Fruit fly (Drosophila melanogaster) whole organism, embryonic: ENCODE results near the gene CSN6.

Experiments used
- ATbp ChIP-seq: fragments of 200-800 bp; sonication (Bioruptor generic); optimal IDR thresholded peaks from 2 replicates; lab custom pipeline; 2017; ENCODE audit warnings: missing biosample characterization, mild to moderate bottlenecking, missing genetic modification characterization, missing genetic modification reagents
- Ada2b ChIP-seq: fragments of 200-800 bp; sonication (Bioruptor generic); IDR thresholded peaks from 2 replicates; pipeline ENCODE4 v1.3.6; 2022; ENCODE audit warnings: missing biosample characterization, missing genetic modification characterization
- B-H1 ChIP-seq: fragments of 200-800 bp; sonication (Bioruptor generic); IDR thresholded peaks from 3 replicates; pipeline ENCODE4 v1.3.6; 2022; ENCODE audit warnings: missing biosample characterization, missing genetic modification characterization
- BEAF-32 ChIP-seq: fragments of 200-800 bp; sonication (Bioruptor generic); optimal IDR thresholded peaks from 3 replicates; lab custom pipeline; 2017; ENCODE audit warnings: missing biosample characterization, missing genetic modification characterization, mild to moderate bottlenecking, moderate library complexity, missing genetic modification reagents
- Bteb2 ChIP-seq: fragments of 200-800 bp; sonication (Bioruptor generic); optimal IDR thresholded peaks from 2 replicates; lab custom pipeline; 2016; ENCODE audit warnings: missing biosample characterization, missing genetic modification characterization
- CG10209 ChIP-seq: fragments of 200-800 bp; sonication (Bioruptor generic); optimal IDR thresholded peaks from 3 replicates; lab custom pipeline; 2017; ENCODE audit warnings: missing biosample characterization, mild to moderate bottlenecking, missing genetic modification characterization, missing genetic modification reagents
- CG10462 ChIP-seq: fragments of 200-800 bp; sonication (Bioruptor generic); optimal IDR thresholded peaks from 2 replicates; lab custom pipeline; 2016; ENCODE audit warnings: missing biosample characterization, missing genetic modification characterization
- CG10543 ChIP-seq: fragments of 200-800 bp; sonication (Bioruptor generic); optimal IDR thresholded peaks from 3 replicates; lab custom pipeline; 2017; ENCODE audit warnings: missing biosample characterization, mild to moderate bottlenecking, missing genetic modification characterization, moderate library complexity
- CG10565 ChIP-seq: fragments of 200-800 bp; sonication (Bioruptor generic); optimal IDR thresholded peaks from 3 replicates; lab custom pipeline; 2016; ENCODE audit warnings: missing biosample characterization, mild to moderate bottlenecking, missing genetic modification characterization
- CG11560 ChIP-seq: fragments of 200-800 bp; sonication (Bioruptor generic); IDR thresholded peaks from 3 replicates; pipeline ENCODE4 v1.3.6; 2022; ENCODE audit warnings: missing biosample characterization, missing genetic modification characterization
- CG12659 ChIP-seq: fragments of 200-800 bp; sonication (Bioruptor generic); optimal IDR thresholded peaks from 3 replicates; lab custom pipeline; 2017; ENCODE audit warnings: mild to moderate bottlenecking, missing biosample characterization, missing genetic modification reagents, missing genetic modification characterization
- CG14441 ChIP-seq: fragments of 200-800 bp; sonication (Bioruptor generic); IDR thresholded peaks from 2 replicates; pipeline ENCODE4 v1.3.6; 2022; ENCODE audit warnings: missing biosample characterization, missing genetic modification characterization
- CG1603 ChIP-seq: fragments of 200-800 bp; sonication (Bioruptor generic); optimal IDR thresholded peaks from 2 replicates; lab custom pipeline; 2019; ENCODE audit warnings: missing biosample characterization, mild to moderate bottlenecking, missing genetic modification characterization, moderate library complexity
- CG17328 ChIP-seq: fragments of 200-800 bp; sonication (Bioruptor generic); IDR thresholded peaks from 2 replicates; pipeline ENCODE4 v1.3.6; 2022; ENCODE audit warnings: missing biosample characterization, missing genetic modification characterization
- CG17612 ChIP-seq: fragments of 200-800 bp; sonication (Bioruptor generic); IDR thresholded peaks from 2 replicates; pipeline ENCODE4 v1.3.6; 2022; ENCODE audit warnings: missing biosample characterization, missing genetic modification characterization
- CG2202 ChIP-seq: fragments of 200-800 bp; sonication (Bioruptor generic); optimal IDR thresholded peaks from 2 replicates; lab custom pipeline; 2018; ENCODE audit warnings: missing biosample characterization, mild to moderate bottlenecking, missing genetic modification characterization
- CG30020 ChIP-seq: fragments of 200-800 bp; optimal IDR thresholded peaks from 2 replicates; lab custom pipeline; 2019; ENCODE audit warnings: missing biosample characterization, mild to moderate bottlenecking, missing genetic modification characterization, moderate library complexity
- CG3407 ChIP-seq: fragments of 200-800 bp; sonication (Bioruptor generic); optimal IDR thresholded peaks from 2 replicates; lab custom pipeline; 2018; ENCODE audit warnings: missing biosample characterization, mild to moderate bottlenecking, missing genetic modification characterization
- CG34422 ChIP-seq: fragments of 200-800 bp; sonication (Bioruptor generic); IDR thresholded peaks from 3 replicates; pipeline ENCODE4 v1.3.6; 2022; ENCODE audit warnings: missing biosample characterization, missing genetic modification characterization
- CG42726 ChIP-seq: fragments of 200-800 bp; sonication (Bioruptor generic); IDR thresholded peaks from 2 replicates; pipeline ENCODE4 v1.3.6; 2022; ENCODE audit warnings: missing biosample characterization, missing genetic modification characterization; ENCODE audit not compliant: partially characterized antibody
- CG4820 ChIP-seq: fragments of 200-800 bp; sonication (Bioruptor generic); optimal IDR thresholded peaks from 3 replicates; lab custom pipeline; 2016; ENCODE audit warnings: missing biosample characterization, missing genetic modification characterization
- CG8359 ChIP-seq: fragments of 200-800 bp; sonication (Bioruptor generic); optimal IDR thresholded peaks from 2 replicates; lab custom pipeline; 2017; ENCODE audit warnings: missing biosample characterization, mild to moderate bottlenecking, missing genetic modification characterization, borderline replicate concordance
- Hr39 ChIP-seq: fragments of >200 bp; optimal IDR thresholded peaks from 2 replicates; lab custom pipeline; 2017
- Hr51 ChIP-seq, 2 experiments: fragments of 200-800 bp; sonication (Bioruptor generic); optimal IDR thresholded peaks; 2 replicates in 1 of 2; 3 replicates in 1 of 2; lab custom pipeline; 2016 to 2018; ENCODE audit warnings: missing biosample characterization in 2 of 2, missing genetic modification characterization in 2 of 2, mild to moderate bottlenecking in 1 of 2, moderate library complexity in 1 of 2
- NK7.1 ChIP-seq: fragments of 200-800 bp; sonication (Bioruptor generic); optimal IDR thresholded peaks from 3 replicates; lab custom pipeline; 2016; ENCODE audit warnings: missing biosample characterization, missing genetic modification characterization
- Opbp ChIP-seq: fragments of 200-800 bp; sonication (Bioruptor generic); IDR thresholded peaks from 3 replicates; pipeline ENCODE4 v1.3.6; 2022; ENCODE audit warnings: missing biosample characterization, missing genetic modification characterization; ENCODE audit not compliant: partially characterized antibody
- Sry-β ChIP-seq: fragments of 200-800 bp; sonication (Bioruptor generic); optimal IDR thresholded peaks from 2 replicates; lab custom pipeline; 2018; ENCODE audit warnings: missing biosample characterization, mild to moderate bottlenecking, missing genetic modification characterization, moderate library complexity
- YL-1 ChIP-seq: fragments of 200-800 bp; sonication (Bioruptor generic); optimal IDR thresholded peaks from 3 replicates; lab custom pipeline; 2017; ENCODE audit warnings: missing biosample characterization, mild to moderate bottlenecking, missing genetic modification characterization
- amos ChIP-seq: fragments of 200-800 bp; sonication (Bioruptor generic); IDR thresholded peaks from 2 replicates; pipeline ENCODE4 v1.3.6; 2022; ENCODE audit warnings: missing biosample characterization, missing genetic modification characterization; ENCODE audit not compliant: partially characterized antibody
- aop ChIP-seq: fragments of 200-800 bp; sonication (Bioruptor generic); IDR thresholded peaks from 2 replicates; pipeline ENCODE4 v1.3.6; 2022; ENCODE audit warnings: missing biosample characterization, missing genetic modification characterization
- bab2 ChIP-seq: fragments of 200-800 bp; sonication (Bioruptor generic); optimal IDR thresholded peaks from 2 replicates; lab custom pipeline; 2016; ENCODE audit warnings: missing biosample characterization, missing genetic modification characterization
- bbx ChIP-seq: fragments of 200-800 bp; sonication (Bioruptor generic); IDR thresholded peaks from 2 replicates; pipeline ENCODE4 v1.3.6; 2022; ENCODE audit warnings: missing biosample characterization, missing genetic modification characterization; ENCODE audit not compliant: partially characterized antibody
- bowl ChIP-seq: fragments of 200-800 bp; sonication (Bioruptor generic); IDR thresholded peaks from 2 replicates; pipeline ENCODE4 v1.3.6; 2022; ENCODE audit warnings: missing biosample characterization, missing genetic modification characterization
- chn ChIP-seq: fragments of 200-800 bp; sonication (Bioruptor generic); optimal IDR thresholded peaks from 2 replicates; lab custom pipeline; 2016; ENCODE audit warnings: missing biosample characterization, missing genetic modification characterization
- danr ChIP-seq: fragments of 200-800 bp; sonication (Bioruptor generic); IDR thresholded peaks from 2 replicates; pipeline ENCODE4 v1.3.6; 2022; ENCODE audit warnings: missing biosample characterization, missing genetic modification characterization
- ham ChIP-seq: fragments of 200-800 bp; sonication (Bioruptor generic); IDR thresholded peaks from 2 replicates; pipeline ENCODE4 v1.3.6; 2022; ENCODE audit warnings: missing biosample characterization, missing genetic modification characterization
- kay ChIP-seq: fragments of 200-800 bp; sonication (Bioruptor generic); optimal IDR thresholded peaks from 2 replicates; lab custom pipeline; 2016; ENCODE audit warnings: missing biosample characterization, missing genetic modification characterization
- klu ChIP-seq: fragments of 200-800 bp; sonication (Bioruptor generic); IDR thresholded peaks from 2 replicates; pipeline ENCODE4 v1.3.6; 2022; ENCODE audit warnings: missing biosample characterization, missing genetic modification characterization
- lola ChIP-seq, 3 experiments: fragments of >200 bp in 2 of 3; fragments of 200-800 bp in 1 of 3; sonication (Bioruptor generic) in 1 of 3; optimal IDR thresholded peaks; 2 replicates each; lab custom pipeline; 2017 to 2019; ENCODE audit warnings: missing biosample characterization in 3 of 3, missing genetic modification characterization in 3 of 3, mild to moderate bottlenecking in 1 of 3, moderate library complexity in 1 of 3
- pum ChIP-seq: fragments of 200-800 bp; sonication (Bioruptor generic); optimal IDR thresholded peaks from 2 replicates; lab custom pipeline; 2016; ENCODE audit warnings: missing biosample characterization, missing genetic modification characterization
- salm ChIP-seq: fragments of 200-800 bp; sonication (Bioruptor generic); optimal IDR thresholded peaks from 2 replicates; lab custom pipeline; 2018; ENCODE audit warnings: missing biosample characterization, mild to moderate bottlenecking, missing genetic modification characterization
- sd ChIP-seq: fragments of 200-800 bp; sonication (Bioruptor generic); optimal IDR thresholded peaks from 3 replicates; lab custom pipeline; 2018; ENCODE audit warnings: missing biosample characterization, mild to moderate bottlenecking, missing genetic modification characterization, moderate library complexity
- slbo ChIP-seq: fragments of 200-800 bp; sonication (Bioruptor generic); IDR thresholded peaks from 2 replicates; pipeline ENCODE4 v1.3.6; 2022; ENCODE audit warnings: missing biosample characterization, missing genetic modification characterization
- stc ChIP-seq: fragments of 200-800 bp; sonication (Bioruptor generic); IDR thresholded peaks from 2 replicates; pipeline ENCODE4 v1.3.6; 2022; ENCODE audit warnings: missing biosample characterization, missing genetic modification characterization
- sug ChIP-seq: fragments of 200-800 bp; optimal IDR thresholded peaks from 2 replicates; lab custom pipeline; 2019; ENCODE audit warnings: missing biosample characterization, mild to moderate bottlenecking, missing genetic modification characterization, moderate library complexity
- tin ChIP-seq: fragments of 200-800 bp; sonication (Bioruptor generic); optimal IDR thresholded peaks from 3 replicates; lab custom pipeline; 2016; ENCODE audit warnings: missing biosample characterization, missing genetic modification characterization
- tio ChIP-seq: fragments of 200-800 bp; sonication (Bioruptor generic); optimal IDR thresholded peaks from 2 replicates; lab custom pipeline; 2017; ENCODE audit warnings: missing biosample characterization, missing genetic modification characterization, inconsistent platforms
- unc-4 ChIP-seq: fragments of 200-800 bp; sonication (Bioruptor generic); IDR thresholded peaks from 2 replicates; pipeline ENCODE4 v1.3.6; 2022; ENCODE audit warnings: missing biosample characterization, missing genetic modification characterization; ENCODE audit not compliant: partially characterized antibody
- usp ChIP-seq: fragments of >200 bp; optimal IDR thresholded peaks from 2 replicates; lab custom pipeline; 2017; ENCODE audit warnings: missing biosample characterization, missing genetic modification characterization
- vvl ChIP-seq: fragments of 200-800 bp; sonication (Bioruptor generic); IDR thresholded peaks from 2 replicates; pipeline ENCODE4 v1.3.6; 2022; ENCODE audit warnings: missing biosample characterization, missing genetic modification characterization

CSN6 gene

DNA sequence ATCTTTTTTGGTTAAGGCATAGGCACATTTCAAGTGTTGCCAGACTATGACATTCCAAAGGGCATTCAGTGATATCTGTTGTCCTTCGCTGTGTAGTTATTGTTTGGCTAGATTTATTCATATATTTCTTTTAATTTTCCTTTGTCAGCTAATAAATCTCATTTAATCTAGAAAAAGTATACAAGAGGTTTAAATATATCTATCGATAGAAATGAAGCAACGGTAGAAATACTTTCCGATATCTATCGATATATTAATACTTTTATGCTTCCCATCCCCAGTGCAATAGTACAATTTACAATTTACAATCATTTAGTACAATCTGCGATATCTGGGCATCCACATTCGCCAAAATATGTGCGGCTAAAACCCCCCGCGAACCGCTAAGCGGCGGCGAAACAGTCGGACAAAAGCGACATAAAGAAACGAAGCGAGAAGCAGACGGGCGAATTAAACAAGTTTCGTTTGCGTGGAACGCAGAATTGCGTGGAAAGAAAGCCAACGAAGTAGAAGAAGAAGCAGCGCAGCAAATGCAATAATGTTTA is 6.9 kb downstream of the CSN6 start, which contains the start of gene Efa6 (continued):
- TF ChIP-seq tio (no peak), CG1603 (tag; lab: Kevin White, UChicago) (peak; percentile 10), sug (tag; lab: Kevin White, UChicago) (peak; percentile 99), chn (GFP tag; lab: Kevin White, UChicago) (peak; percentile 19), CG30020 (peak; percentile 62), Ada2b (GFP tag; lab: Robert Waterston, UW) (no peak), klu (GFP tag; lab: Robert Waterston, UW) (no peak), ham (GFP tag; lab: Robert Waterston, UW) (no peak), danr (GFP tag; lab: Robert Waterston, UW) (no peak), CG17328 (no peak), amos (peak; percentile 90), Hr51 (GFP tag; optimal IDR thresholded peaks at IDR 0.05; lab: Kevin White, UChicago) (peak in 1 of 2 experiments; percentile 8), salm (no peak), Sry-β (GFP tag; lab: Kevin White, UChicago) (no peak), CG10543 (GFP tag; lab: Kevin White, UChicago) (peak; percentile 58), bbx (GFP tag; lab: Robert Waterston, UW) (peak; percentile 86), kay (no peak), lola (GFP tag; optimal IDR thresholded peaks at IDR 0.05; lab: Kevin White, UChicago) (peak in 1 of 3 experiments; percentile 42), Hr39 (lab: Kevin White, UChicago) (no peak), CG10209 (peak; percentile 36), usp (GFP tag; lab: Kevin White, UChicago) (no peak), CG10462 (GFP tag; lab: Kevin White, UChicago) (no peak), CG12659 (GFP tag; lab: Kevin White, UChicago) (peak; percentile 90), ATbp (GFP tag; lab: Kevin White, UChicago) (no peak), bab2 (GFP tag; lab: Kevin White, UChicago) (peak; percentile 42), Bteb2 (GFP tag; lab: Kevin White, UChicago) (peak; percentile 30), CG11560 (tag; lab: Robert Waterston, UW) (peak; percentile 37; the same call in 1 of the 3 replicates), CG34422 (GFP tag; lab: Robert Waterston, UW) (no peak; the same call in 2 of the 3 replicates), CG8359 (GFP tag; lab: Kevin White, UChicago) (no peak), stc (GFP tag; lab: Robert Waterston, UW) (peak; percentile 25; the same call in 1 of the 2 replicates), B-H1 (GFP tag; lab: Robert Waterston, UW) (no peak), CG14441 (GFP tag; lab: Robert Waterston, UW) (no peak), sd (tag; lab: Kevin White, UChicago) (peak; percentile 79), BEAF-32 (peak; percentile 96), CG17612 (GFP tag; lab: Robert Waterston, UW) (no peak), slbo (GFP tag; lab: Robert Waterston, UW) (peak; percentile 53), CG4820 (GFP tag; lab: Kevin White, UChicago) (peak; percentile 55), unc-4 (peak; percentile 97), vvl (no peak; the same call in 1 of the 2 replicates), Opbp (GFP tag; lab: Robert Waterston, UW) (peak; percentile 86; the same call in 1 of the 3 replicates), aop (no peak), YL-1 (GFP tag; lab: Kevin White, UChicago) (peak; percentile 44), bowl (GFP tag; lab: Robert Waterston, UW) (no peak), CG3407 (GFP tag; lab: Kevin White, UChicago) (no peak), CG42726 (peak; percentile 55; the same call in 1 of the 2 replicates), NK7.1 (no peak), pum (peak; percentile 60), tin (GFP tag; lab: Kevin White, UChicago) (peak; percentile 54), CG2202 (tag; lab: Kevin White, UChicago) (no peak), CG10565 (GFP tag; lab: Kevin White, UChicago) (no peak)
